Fruit fly (Drosophila melanogaster) whole organism, embryonic: ENCODE data around the gene BTBD9.
A peak's percentile ranks its signal among the peaks of the same experiment; 100 is the strongest.

Experiments used
- Aef1 ChIP-seq: fragments of 200-800 bp; sonication (Bioruptor generic); IDR thresholded peaks from 3 replicates; pipeline ENCODE4 v1.3.6; 2022; ENCODE audit warnings: missing biosample characterization, missing genetic modification characterization
- BEAF-32 ChIP-seq: fragments of 200-800 bp; sonication (Bioruptor generic); optimal IDR thresholded peaks from 3 replicates; lab custom pipeline; 2017; ENCODE audit warnings: missing biosample characterization, missing genetic modification characterization, mild to moderate bottlenecking, moderate library complexity, missing genetic modification reagents
- Bteb2 ChIP-seq: fragments of 200-800 bp; sonication (Bioruptor generic); optimal IDR thresholded peaks from 2 replicates; lab custom pipeline; 2016; ENCODE audit warnings: missing biosample characterization, missing genetic modification characterization
- CG10209 ChIP-seq: fragments of 200-800 bp; sonication (Bioruptor generic); optimal IDR thresholded peaks from 3 replicates; lab custom pipeline; 2017; ENCODE audit warnings: missing biosample characterization, mild to moderate bottlenecking, missing genetic modification characterization, missing genetic modification reagents
- CG10462 ChIP-seq: fragments of 200-800 bp; sonication (Bioruptor generic); optimal IDR thresholded peaks from 2 replicates; lab custom pipeline; 2016; ENCODE audit warnings: missing biosample characterization, missing genetic modification characterization
- CG10959 ChIP-seq: fragments of 200-800 bp; sonication (Bioruptor generic); IDR thresholded peaks from 2 replicates; pipeline ENCODE4 v1.3.6; 2022; ENCODE audit warnings: missing biosample characterization, missing genetic modification characterization
- CG11085 ChIP-seq: fragments of 200-800 bp; sonication (Bioruptor generic); IDR thresholded peaks from 2 replicates; pipeline ENCODE4 v1.3.6; 2022; ENCODE audit warnings: missing biosample characterization, missing genetic modification characterization
- CG11093 ChIP-seq: fragments of 200-800 bp; sonication (Bioruptor generic); IDR thresholded peaks from 3 replicates; pipeline ENCODE4 v1.3.6; 2022; ENCODE audit warnings: missing biosample characterization, missing genetic modification characterization
- CG13624 ChIP-seq: fragments of 200-800 bp; sonication (Bioruptor generic); optimal IDR thresholded peaks from 2 replicates; lab custom pipeline; 2016; ENCODE audit warnings: missing biosample characterization, missing genetic modification characterization
- CG16779 ChIP-seq: fragments of 200-800 bp; sonication (Bioruptor generic); IDR thresholded peaks from 2 replicates; pipeline ENCODE4 v1.3.6; 2022; ENCODE audit warnings: missing biosample characterization, missing genetic modification characterization
- CG16813 ChIP-seq: fragments of 200-800 bp; sonication (Bioruptor generic); IDR thresholded peaks from 3 replicates; pipeline ENCODE4 v1.3.6; 2022; ENCODE audit warnings: missing biosample characterization, missing genetic modification characterization; ENCODE audit not compliant: partially characterized antibody
- CG16863 ChIP-seq: fragments of 200-800 bp; sonication (Bioruptor generic); optimal IDR thresholded peaks from 3 replicates; lab custom pipeline; 2016; ENCODE audit warnings: missing biosample characterization, missing genetic modification characterization
- CG2199 ChIP-seq: fragments of 200-800 bp; sonication (Bioruptor generic); IDR thresholded peaks from 3 replicates; pipeline ENCODE4 v1.3.6; 2022; ENCODE audit warnings: missing biosample characterization, missing genetic modification characterization
- CG32532 ChIP-seq: fragments of 200-800 bp; sonication (Bioruptor generic); IDR thresholded peaks from 2 replicates; pipeline ENCODE4 v1.3.6; 2022; ENCODE audit warnings: missing biosample characterization, missing genetic modification characterization
- CG4360 ChIP-seq: fragments of 200-800 bp; sonication (Bioruptor generic); IDR thresholded peaks from 2 replicates; pipeline ENCODE4 v1.3.6; 2022; ENCODE audit warnings: missing biosample characterization, missing genetic modification characterization
- CG6272 ChIP-seq: fragments of 200-800 bp; sonication (Bioruptor generic); IDR thresholded peaks from 2 replicates; pipeline ENCODE4 v1.3.6; 2022; ENCODE audit warnings: missing biosample characterization, missing genetic modification characterization
- CG8359 ChIP-seq: fragments of 200-800 bp; sonication (Bioruptor generic); optimal IDR thresholded peaks from 2 replicates; lab custom pipeline; 2017; ENCODE audit warnings: missing biosample characterization, mild to moderate bottlenecking, missing genetic modification characterization, borderline replicate concordance
- CG9817 ChIP-seq: fragments of 200-800 bp; sonication (Bioruptor generic); optimal IDR thresholded peaks from 2 replicates; lab custom pipeline; 2018; ENCODE audit warnings: missing biosample characterization, mild to moderate bottlenecking, missing genetic modification characterization, moderate library complexity
- CTCF ChIP-seq: fragments of 200-800 bp; sonication (Bioruptor generic); optimal IDR thresholded peaks from 2 replicates; lab custom pipeline; 2017; ENCODE audit warnings: missing biosample characterization, mild to moderate bottlenecking, missing genetic modification characterization, moderate library complexity
- D19A ChIP-seq: fragments of 200-800 bp; optimal IDR thresholded peaks from 3 replicates; lab custom pipeline; 2019; ENCODE audit warnings: missing biosample characterization, mild to moderate bottlenecking, missing genetic modification characterization, moderate library complexity
- Dip3 ChIP-seq: fragments of 200-800 bp; sonication (Bioruptor generic); optimal IDR thresholded peaks from 3 replicates; lab custom pipeline; 2016; ENCODE audit warnings: missing biosample characterization, missing genetic modification characterization
- Ets97D ChIP-seq: fragments of 200-800 bp; sonication (Bioruptor generic); optimal IDR thresholded peaks from 3 replicates; lab custom pipeline; 2016; ENCODE audit warnings: missing biosample characterization, missing genetic modification characterization
- HLH3B ChIP-seq: fragments of 200-800 bp; sonication (Bioruptor generic); IDR thresholded peaks from 2 replicates; pipeline ENCODE4 v1.3.6; 2022; ENCODE audit warnings: missing biosample characterization, missing genetic modification characterization
- Hmr ChIP-seq: fragments of 200-800 bp; sonication (Bioruptor generic); optimal IDR thresholded peaks from 3 replicates; lab custom pipeline; 2017; ENCODE audit warnings: mild to moderate bottlenecking, missing biosample characterization, missing genetic modification reagents, missing genetic modification characterization
- Hr39 ChIP-seq: fragments of >200 bp; optimal IDR thresholded peaks from 2 replicates; lab custom pipeline; 2017
- Jarid2 ChIP-seq: fragments of 200-800 bp; sonication (Bioruptor generic); optimal IDR thresholded peaks from 3 replicates; lab custom pipeline; 2017; ENCODE audit warnings: mild to moderate bottlenecking, missing biosample characterization, missing genetic modification reagents, missing genetic modification characterization
- MESR4 ChIP-seq: fragments of 200-800 bp; sonication (Bioruptor generic); optimal IDR thresholded peaks from 2 replicates; lab custom pipeline; 2018; ENCODE audit warnings: missing biosample characterization, mild to moderate bottlenecking, missing genetic modification characterization, moderate library complexity
- Max ChIP-seq: fragments of 200-800 bp; sonication (Bioruptor generic); optimal IDR thresholded peaks from 2 replicates; lab custom pipeline; 2016; ENCODE audit warnings: missing biosample characterization, mild to moderate bottlenecking, missing genetic modification characterization
- Nf-YB ChIP-seq: fragments of 200-800 bp; sonication (Bioruptor generic); optimal IDR thresholded peaks from 3 replicates; lab custom pipeline; 2019; ENCODE audit warnings: missing biosample characterization, mild to moderate bottlenecking, missing genetic modification characterization, moderate library complexity
- Pdp1 ChIP-seq, 2 experiments: fragments of 200-800 bp; sonication (Bioruptor generic); optimal IDR thresholded peaks; 3 replicates each; lab custom pipeline; 2016; ENCODE audit warnings: missing biosample characterization in 2 of 2, missing genetic modification characterization in 2 of 2, mild to moderate bottlenecking in 1 of 2, moderate library complexity in 1 of 2
- al ChIP-seq: fragments of 200-800 bp; sonication (Bioruptor generic); IDR thresholded peaks from 2 replicates; pipeline ENCODE4 v1.3.6; 2022; ENCODE audit warnings: missing biosample characterization, missing genetic modification characterization
- ash1 ChIP-seq: fragments of 200-800 bp; sonication (Bioruptor generic); optimal IDR thresholded peaks from 2 replicates; lab custom pipeline; 2018; ENCODE audit warnings: missing biosample characterization, mild to moderate bottlenecking, missing genetic modification characterization
- chif ChIP-seq, 2 experiments: fragments of 200-800 bp; sonication (Bioruptor generic); optimal IDR thresholded peaks; 3 replicates each; lab custom pipeline; 2016; ENCODE audit warnings: missing biosample characterization in 2 of 2, missing genetic modification characterization in 2 of 2
- disco-r ChIP-seq: fragments of 200-800 bp; sonication (Bioruptor generic); optimal IDR thresholded peaks from 2 replicates; lab custom pipeline; 2016; ENCODE audit warnings: missing biosample characterization, missing genetic modification characterization
- ftz-f1 ChIP-seq: fragments of 200-800 bp; sonication (Bioruptor generic); optimal IDR thresholded peaks from 2 replicates; lab custom pipeline; 2016; ENCODE audit warnings: missing biosample characterization, missing genetic modification characterization
- fu2 ChIP-seq: fragments of 200-800 bp; sonication (Bioruptor generic); optimal IDR thresholded peaks from 2 replicates; lab custom pipeline; 2016; ENCODE audit warnings: missing biosample characterization, missing genetic modification characterization
- gsb-n ChIP-seq: fragments of 200-800 bp; sonication (Bioruptor generic); optimal IDR thresholded peaks from 3 replicates; lab custom pipeline; 2018; ENCODE audit warnings: missing biosample characterization, mild to moderate bottlenecking, missing genetic modification characterization
- hbn ChIP-seq: fragments of 200-800 bp; sonication (Bioruptor generic); IDR thresholded peaks from 2 replicates; pipeline ENCODE4 v1.3.6; 2022; ENCODE audit warnings: missing biosample characterization, missing genetic modification characterization; ENCODE audit not compliant: partially characterized antibody
- lab ChIP-seq: fragments of 200-800 bp; sonication (Bioruptor generic); optimal IDR thresholded peaks from 3 replicates; lab custom pipeline; 2017; ENCODE audit warnings: missing biosample characterization, missing genetic modification characterization, mild to moderate bottlenecking, moderate library complexity, missing genetic modification reagents
- lov ChIP-seq, 2 experiments: fragments of 200-800 bp in 1 of 2; fragments of >200 bp in 1 of 2; sonication (Bioruptor generic) in 1 of 2; IDR thresholded peaks in 1 of 2; optimal IDR thresholded peaks in 1 of 2; 2 replicates in 1 of 2; 3 replicates in 1 of 2; pipeline versions ENCODE4 v1.3.6 to Lab custom; 2017 to 2022; ENCODE audit warnings: missing biosample characterization in 1 of 2, missing genetic modification characterization in 1 of 2
- mld ChIP-seq: fragments of 200-800 bp; sonication (Bioruptor generic); IDR thresholded peaks from 3 replicates; pipeline ENCODE4 v1.3.6; 2022; ENCODE audit warnings: missing biosample characterization, missing genetic modification characterization; ENCODE audit not compliant: partially characterized antibody
- pzg ChIP-seq: fragments of 200-800 bp; sonication (Bioruptor generic); optimal IDR thresholded peaks from 3 replicates; lab custom pipeline; 2018; ENCODE audit warnings: missing biosample characterization, mild to moderate bottlenecking, missing genetic modification characterization, moderate library complexity
- ro ChIP-seq: fragments of 200-800 bp; sonication (Bioruptor generic); IDR thresholded peaks from 2 replicates; pipeline ENCODE4 v1.3.6; 2022; ENCODE audit warnings: missing biosample characterization, missing genetic modification characterization
- run ChIP-seq: fragments of 200-800 bp; sonication (Bioruptor generic); optimal IDR thresholded peaks from 3 replicates; lab custom pipeline; 2018; ENCODE audit warnings: missing biosample characterization, mild to moderate bottlenecking, missing genetic modification characterization
- sisA ChIP-seq: fragments of 200-800 bp; sonication (Bioruptor generic); IDR thresholded peaks from 2 replicates; pipeline ENCODE4 v1.3.6; 2022; ENCODE audit warnings: missing biosample characterization, missing genetic modification characterization
- tll ChIP-seq, 2 experiments: fragments of 200-800 bp in 1 of 2; fragments of >200 bp in 1 of 2; sonication (Bioruptor generic) in 1 of 2; optimal IDR thresholded peaks; 2 replicates each; lab custom pipeline; 2017 to 2019; ENCODE audit warnings: missing biosample characterization in 2 of 2, missing genetic modification characterization in 2 of 2, mild to moderate bottlenecking in 1 of 2, moderate library complexity in 1 of 2
- trh ChIP-seq: fragments of 200-800 bp; sonication (Bioruptor generic); optimal IDR thresholded peaks from 2 replicates; lab custom pipeline; 2016; ENCODE audit warnings: missing biosample characterization, missing genetic modification characterization
- zf30C ChIP-seq: fragments of 200-800 bp; sonication (Bioruptor generic); optimal IDR thresholded peaks from 3 replicates; lab custom pipeline; 2018; ENCODE audit warnings: missing biosample characterization, mild to moderate bottlenecking, missing genetic modification characterization
- zfh2 ChIP-seq: fragments of 200-800 bp; sonication (Bioruptor generic); optimal IDR thresholded peaks from 2 replicates; lab custom pipeline; 2016; ENCODE audit warnings: missing biosample characterization, missing genetic modification characterization

Gene BTBD9

dm6 chrX:10762959-10763883 lies 5.1 kb upstream of the BTBD9 start (continued):
- TF ChIP-seq Bteb2 (GFP tag; lab: Kevin White, UChicago) (no peak), trh (GFP tag; lab: Kevin White, UChicago) (no peak), CG2199 (GFP tag; lab: Robert Waterston, UW) (no peak), ro (GFP tag; lab: Robert Waterston, UW) (no peak), BEAF-32 (GFP tag; lab: Kevin White, UChicago) (peak; percentile 11), zfh2 (GFP tag; lab: Kevin White, UChicago) (no peak), ftz-f1 (GFP tag; lab: Kevin White, UChicago) (peak; percentile 19), CG13624 (GFP tag; lab: Kevin White, UChicago) (peak; percentile 22), hbn (GFP tag; lab: Robert Waterston, UW) (no peak), Aef1 (GFP tag; lab: Robert Waterston, UW) (peak; percentile 32; the same call in 1 of the 3 replicates), Nf-YB (GFP tag; lab: Kevin White, UChicago) (peak; percentile 88), chif (GFP tag; optimal IDR thresholded peaks at IDR 0.05; lab: Kevin White, UChicago) (no peak), CG10462 (GFP tag; lab: Kevin White, UChicago) (no peak), tll (GFP tag; optimal IDR thresholded peaks at IDR 0.05; lab: Kevin White, UChicago) (no peak), pzg (GFP tag; lab: Kevin White, UChicago) (peak; percentile 8), CG4360 (peak; percentile 93), CG11093 (GFP tag; lab: Robert Waterston, UW) (no peak), fu2 (no peak), gsb-n (tag; lab: Kevin White, UChicago) (no peak), Jarid2 (GFP tag; lab: Kevin White, UChicago) (no peak), CG10959 (GFP tag; lab: Robert Waterston, UW) (no peak), MESR4 (GFP tag; lab: Kevin White, UChicago) (no peak), CG32532 (peak; percentile 27; the same call in 1 of the 2 replicates), zf30C (GFP tag; lab: Kevin White, UChicago) (peak; percentile 68), CG10209 (GFP tag; lab: Kevin White, UChicago) (no peak), CG6272 (GFP tag; lab: Robert Waterston, UW) (no peak), lov (optimal IDR thresholded peaks at IDR 0.05; lab: Kevin White, UChicago) (no peak), lov (GFP tag; IDR thresholded peaks at IDR 0.05; lab: Robert Waterston, UW) (no peak), run (tag; lab: Kevin White, UChicago) (no peak), CG16779 (GFP tag; lab: Robert Waterston, UW) (no peak), CG11085 (GFP tag; lab: Robert Waterston, UW) (no peak), HLH3B (no peak), CG9817 (tag; lab: Kevin White, UChicago) (no peak), sisA (GFP tag; lab: Robert Waterston, UW) (no peak), al (GFP tag; lab: Robert Waterston, UW) (no peak), CG8359 (no peak), Hmr (GFP tag; lab: Kevin White, UChicago) (peak; percentile 64), lab (GFP tag; lab: Kevin White, UChicago) (peak; percentile 55), Ets97D (GFP tag; lab: Kevin White, UChicago) (no peak), Dip3 (GFP tag; lab: Kevin White, UChicago) (no peak), mld (GFP tag; lab: Robert Waterston, UW) (no peak), Pdp1 (GFP tag; optimal IDR thresholded peaks at IDR 0.05; lab: Kevin White, UChicago) (no peak), Hr39 (lab: Kevin White, UChicago) (no peak), CTCF (GFP tag; lab: Kevin White, UChicago) (no peak), CG16863 (no peak), disco-r (GFP tag; lab: Kevin White, UChicago) (no peak), ash1 (no peak), D19A (peak; percentile 97), Max (no peak), CG16813 (no peak)
